Fruit fly (Drosophila melanogaster): ENCODE results near the gene CG32576.

Gene CG32576

dm6 chrX:16335107-16335642 is 46.8 kb upstream of the CG32576 start (continued):
- TF ChIP-seq crol (GFP tag; IDR thresholded peaks at IDR 0.05) (no peak), Fer2 (tag; optimal IDR thresholded peaks at IDR 0.05) (peak; percentile 59), trh (GFP tag; optimal IDR thresholded peaks at IDR 0.05) (peak; percentile 52), ap (GFP tag; IDR thresholded peaks at IDR 0.05) (peak; percentile 63), zf30C (GFP tag; optimal IDR thresholded peaks at IDR 0.05) (no peak), Sry-β (GFP tag; optimal IDR thresholded peaks at IDR 0.05) (no peak), CG31441 (GFP tag; IDR thresholded peaks at IDR 0.05) (peak; percentile 52; the same call in 1 of the 2 replicates), Awh (GFP tag; IDR thresholded peaks at IDR 0.05) (peak; percentile 73), CG13894 (tag; optimal IDR thresholded peaks at IDR 0.05) (peak; percentile 78), kay (GFP tag; optimal IDR thresholded peaks at IDR 0.05) (peak; percentile 49), CG17802 (tag; optimal IDR thresholded peaks at IDR 0.05) (peak; percentile 12), CG11456 (GFP tag; IDR thresholded peaks at IDR 0.05) (peak; percentile 77; the same call in 2 of the 3 replicates), Xrp1 (GFP tag; IDR thresholded peaks at IDR 0.05) (peak; percentile 81), caup (GFP tag; optimal IDR thresholded peaks at IDR 0.05; ENCODE audit: severe bottlenecking) (peak; percentile 72), MTF-1 (GFP tag; optimal IDR thresholded peaks at IDR 0.05; ENCODE audit: borderline replicate concordance) (peak; percentile 12), cwo (GFP tag; optimal IDR thresholded peaks at IDR 0.05) (peak; percentile 59), CG17829 (tag; optimal IDR thresholded peaks at IDR 0.05) (peak; percentile 61), Asciz (GFP tag; optimal IDR thresholded peaks at IDR 0.05) (peak; percentile 32), Dek (tag; optimal IDR thresholded peaks at IDR 0.05) (peak; percentile 72), ems (GFP tag; optimal IDR thresholded peaks at IDR 0.05) (peak; percentile 71), ken (GFP tag; IDR thresholded peaks at IDR 0.05) (peak; percentile 57; the same call in 1 of the 3 replicates), Antp (GFP tag; optimal IDR thresholded peaks at IDR 0.05) (peak; percentile 66), Ptx1 (GFP tag; IDR thresholded peaks at IDR 0.05) (peak; percentile 75), Nf-YC (tag; optimal IDR thresholded peaks at IDR 0.05) (peak; percentile 37), MBD-R2 (GFP tag; IDR thresholded peaks at IDR 0.05) (peak; percentile 71), ham (GFP tag; IDR thresholded peaks at IDR 0.05) (no peak), onecut (GFP tag; IDR thresholded peaks at IDR 0.05) (peak; percentile 58), CG4707 (GFP tag; optimal IDR thresholded peaks at IDR 0.05) (peak; percentile 14), btn (GFP tag; optimal IDR thresholded peaks at IDR 0.05) (peak; percentile 34), CG17385 (GFP tag; optimal IDR thresholded peaks at IDR 0.05) (peak; percentile 90), hbn (GFP tag; IDR thresholded peaks at IDR 0.05; ENCODE audit: partially characterized antibody) (no peak), Bgb (GFP tag; IDR thresholded peaks at IDR 0.05; ENCODE audit: partially characterized antibody) (no peak), lbe (GFP tag; optimal IDR thresholded peaks at IDR 0.05) (peak; percentile 32), emc (GFP tag; optimal IDR thresholded peaks at IDR 0.05) (no peak), sob (GFP tag; IDR thresholded peaks at IDR 0.05) (peak; percentile 74), CG14860 (GFP tag; IDR thresholded peaks at IDR 0.05; ENCODE audit: partially characterized antibody) (no peak), Hey (tag; optimal IDR thresholded peaks at IDR 0.05) (no peak), CG4282 (GFP tag; optimal IDR thresholded peaks at IDR 0.05) (peak; percentile 53), GATAe (GFP tag; conservative IDR thresholded peaks at IDR 0.05) (no peak), Trl (optimal IDR thresholded peaks at IDR 0.05) (no peak), Trl (GFP tag; optimal IDR thresholded peaks at IDR 0.05) (peak; percentile 67), CG9797 (GFP tag; optimal IDR thresholded peaks at IDR 0.05) (no peak), CG12391 (tag; optimal IDR thresholded peaks at IDR 0.05) (peak; percentile 68), ab (GFP tag; optimal IDR thresholded peaks at IDR 0.05) (peak; percentile 19), Doc3 (GFP tag; IDR thresholded peaks at IDR 0.05; ENCODE audit: partially characterized antibody) (no peak), CG30403 (GFP tag; optimal IDR thresholded peaks at IDR 0.05) (peak; percentile 80), Stat92E (GFP tag; optimal IDR thresholded peaks at IDR 0.05) (no peak), HHEX (GFP tag; optimal IDR thresholded peaks at IDR 0.05) (peak; percentile 68), Blimp-1 (GFP tag; optimal IDR thresholded peaks at IDR 0.05) (peak; percentile 55)
